Fruit fly (Drosophila melanogaster) whole organism, embryonic: Measurements from ENCODE around the gene goe.

Experiments used
- Abd-B ChIP-seq: fragments of 200-800 bp; sonication (Bioruptor generic); optimal IDR thresholded peaks from 2 replicates; lab custom pipeline; 2018; ENCODE audit warnings: missing biosample characterization, mild to moderate bottlenecking, missing genetic modification characterization, moderate library complexity
- Ada2b ChIP-seq: fragments of 200-800 bp; sonication (Bioruptor generic); IDR thresholded peaks from 2 replicates; pipeline ENCODE4 v1.3.6; 2022; ENCODE audit warnings: missing biosample characterization, missing genetic modification characterization
- Atf6 ChIP-seq: fragments of 200-800 bp; sonication (Bioruptor generic); IDR thresholded peaks from 2 replicates; pipeline ENCODE4 v1.3.6; 2022; ENCODE audit warnings: missing biosample characterization, missing genetic modification characterization
- BEAF-32 ChIP-seq: fragments of 200-800 bp; sonication (Bioruptor generic); optimal IDR thresholded peaks from 3 replicates; lab custom pipeline; 2017; ENCODE audit warnings: missing biosample characterization, missing genetic modification characterization, mild to moderate bottlenecking, moderate library complexity, missing genetic modification reagents
- Bgb ChIP-seq: fragments of 200-800 bp; sonication (Bioruptor generic); IDR thresholded peaks from 2 replicates; pipeline ENCODE4 v1.3.6; 2022; ENCODE audit warnings: missing biosample characterization, missing genetic modification characterization; ENCODE audit not compliant: partially characterized antibody
- CG12942 ChIP-seq: fragments of 200-800 bp; sonication (Bioruptor generic); optimal IDR thresholded peaks from 3 replicates; lab custom pipeline; 2016; ENCODE audit warnings: missing biosample characterization, missing genetic modification characterization
- CG13287 ChIP-seq: fragments of 200-800 bp; sonication (Bioruptor generic); IDR thresholded peaks from 2 replicates; pipeline ENCODE4 v1.3.6; 2022; ENCODE audit warnings: missing biosample characterization, missing genetic modification characterization; ENCODE audit not compliant: partially characterized antibody
- CG13424 ChIP-seq: fragments of 200-800 bp; sonication (Bioruptor generic); optimal IDR thresholded peaks from 2 replicates; lab custom pipeline; 2019; ENCODE audit warnings: missing biosample characterization, mild to moderate bottlenecking, missing genetic modification characterization, moderate library complexity
- CG15601 ChIP-seq: fragments of 200-800 bp; sonication (Bioruptor generic); optimal IDR thresholded peaks from 3 replicates; lab custom pipeline; 2019; ENCODE audit warnings: missing biosample characterization, mild to moderate bottlenecking, missing genetic modification characterization, moderate library complexity
- CG17829 ChIP-seq: fragments of 200-800 bp; optimal IDR thresholded peaks from 2 replicates; lab custom pipeline; 2019; ENCODE audit warnings: missing biosample characterization, mild to moderate bottlenecking, missing genetic modification characterization, moderate library complexity
- CG18619 ChIP-seq: fragments of 200-800 bp; sonication (Bioruptor generic); optimal IDR thresholded peaks from 3 replicates; lab custom pipeline; 2017; ENCODE audit warnings: missing biosample characterization, mild to moderate bottlenecking, missing genetic modification characterization
- CG2712 ChIP-seq: fragments of 200-800 bp; optimal IDR thresholded peaks from 3 replicates; lab custom pipeline; 2019; ENCODE audit warnings: missing biosample characterization, mild to moderate bottlenecking, missing genetic modification characterization, moderate library complexity
- CG30020 ChIP-seq: fragments of 200-800 bp; optimal IDR thresholded peaks from 2 replicates; lab custom pipeline; 2019; ENCODE audit warnings: missing biosample characterization, mild to moderate bottlenecking, missing genetic modification characterization, moderate library complexity
- CG4328 ChIP-seq: fragments of 200-800 bp; sonication (Bioruptor generic); optimal IDR thresholded peaks from 3 replicates; lab custom pipeline; 2017; ENCODE audit warnings: missing biosample characterization, missing genetic modification reagents, missing genetic modification characterization
- CG7271 ChIP-seq: fragments of 200-800 bp; sonication (Bioruptor generic); optimal IDR thresholded peaks from 2 replicates; lab custom pipeline; 2018; ENCODE audit warnings: missing biosample characterization, mild to moderate bottlenecking, missing genetic modification characterization, moderate library complexity
- CG7963 ChIP-seq: fragments of 200-800 bp; sonication (Bioruptor generic); IDR thresholded peaks from 3 replicates; pipeline ENCODE4 v1.3.6; 2022; ENCODE audit warnings: missing biosample characterization, missing genetic modification characterization; ENCODE audit not compliant: partially characterized antibody
- CG8765 ChIP-seq: fragments of 200-800 bp; sonication (Bioruptor generic); IDR thresholded peaks from 2 replicates; pipeline ENCODE4 v1.3.6; 2022; ENCODE audit warnings: missing biosample characterization, missing genetic modification characterization
- CG9727 ChIP-seq: fragments of 200-800 bp; sonication (Bioruptor generic); optimal IDR thresholded peaks from 3 replicates; lab custom pipeline; 2017; ENCODE audit warnings: missing biosample characterization, mild to moderate bottlenecking, missing genetic modification characterization
- Dll ChIP-seq: fragments of 200-800 bp; sonication (Bioruptor generic); IDR thresholded peaks from 4 replicates; pipeline ENCODE4 v1.3.6; 2022; ENCODE audit warnings: missing biosample characterization, missing genetic modification characterization; ENCODE audit not compliant: partially characterized antibody
- Ets97D ChIP-seq: fragments of 200-800 bp; sonication (Bioruptor generic); optimal IDR thresholded peaks from 3 replicates; lab custom pipeline; 2016; ENCODE audit warnings: missing biosample characterization, missing genetic modification characterization
- H2.0 ChIP-seq: fragments of 200-800 bp; sonication (Bioruptor generic); IDR thresholded peaks from 2 replicates; pipeline ENCODE4 v1.3.6; 2022; ENCODE audit warnings: missing biosample characterization, missing genetic modification characterization
- Sin3A ChIP-seq: fragments of >200 bp; optimal IDR thresholded peaks from 2 replicates; lab custom pipeline; 2018
- Sox102F ChIP-seq: fragments of 200-800 bp; sonication (Bioruptor generic); optimal IDR thresholded peaks from 2 replicates; lab custom pipeline; 2018; ENCODE audit warnings: missing biosample characterization, mild to moderate bottlenecking, missing genetic modification characterization, moderate library complexity
- YL-1 ChIP-seq: fragments of 200-800 bp; sonication (Bioruptor generic); optimal IDR thresholded peaks from 3 replicates; lab custom pipeline; 2017; ENCODE audit warnings: missing biosample characterization, mild to moderate bottlenecking, missing genetic modification characterization
- ato ChIP-seq: fragments of 200-800 bp; sonication (Bioruptor generic); IDR thresholded peaks from 2 replicates; pipeline ENCODE4 v1.3.6; 2022; ENCODE audit warnings: missing biosample characterization, missing genetic modification characterization; ENCODE audit not compliant: partially characterized antibody
- bbx ChIP-seq: fragments of 200-800 bp; sonication (Bioruptor generic); IDR thresholded peaks from 2 replicates; pipeline ENCODE4 v1.3.6; 2022; ENCODE audit warnings: missing biosample characterization, missing genetic modification characterization; ENCODE audit not compliant: partially characterized antibody
- chinmo ChIP-seq: fragments of 200-800 bp; sonication (Bioruptor generic); IDR thresholded peaks from 4 replicates; pipeline ENCODE4 v1.3.6; 2022; ENCODE audit warnings: missing biosample characterization, missing genetic modification characterization; ENCODE audit not compliant: partially characterized antibody
- chm ChIP-seq: fragments of 200-800 bp; sonication (Bioruptor generic); IDR thresholded peaks from 2 replicates; pipeline ENCODE4 v1.3.6; 2022; ENCODE audit warnings: missing biosample characterization, missing genetic modification characterization
- cwo ChIP-seq: fragments of 200-800 bp; sonication (Bioruptor generic); optimal IDR thresholded peaks from 3 replicates; lab custom pipeline; 2017; ENCODE audit warnings: missing biosample characterization, missing genetic modification characterization, mild to moderate bottlenecking, moderate library complexity, missing genetic modification reagents
- inv ChIP-seq: fragments of 200-800 bp; sonication (Bioruptor generic); IDR thresholded peaks from 2 replicates; pipeline ENCODE4 v1.3.6; 2022; ENCODE audit warnings: missing biosample characterization, missing genetic modification characterization; ENCODE audit not compliant: partially characterized antibody
- kni ChIP-seq: fragments of 200-800 bp; sonication (Bioruptor generic); optimal IDR thresholded peaks from 3 replicates; lab custom pipeline; 2017; ENCODE audit warnings: mild to moderate bottlenecking, missing biosample characterization, missing genetic modification reagents, missing genetic modification characterization
- lmd ChIP-seq: fragments of 200-800 bp; sonication (Bioruptor generic); IDR thresholded peaks from 2 replicates; pipeline ENCODE4 v1.3.6; 2022; ENCODE audit warnings: missing biosample characterization, missing genetic modification characterization
- nmo ChIP-seq: fragments of 200-800 bp; sonication (Bioruptor generic); optimal IDR thresholded peaks from 2 replicates; lab custom pipeline; 2018; ENCODE audit warnings: missing biosample characterization, mild to moderate bottlenecking, missing genetic modification characterization, moderate library complexity
- pb ChIP-seq: fragments of 200-800 bp; sonication (Bioruptor generic); optimal IDR thresholded peaks from 3 replicates; lab custom pipeline; 2016; ENCODE audit warnings: missing biosample characterization, missing genetic modification characterization
- pho ChIP-seq: fragments of 200-800 bp; sonication (Bioruptor generic); optimal IDR thresholded peaks from 2 replicates; lab custom pipeline; 2016; ENCODE audit warnings: missing biosample characterization, missing genetic modification characterization
- pum ChIP-seq: fragments of 200-800 bp; sonication (Bioruptor generic); optimal IDR thresholded peaks from 2 replicates; lab custom pipeline; 2016; ENCODE audit warnings: missing biosample characterization, missing genetic modification characterization
- ranshi ChIP-seq: fragments of 200-800 bp; sonication (Bioruptor generic); IDR thresholded peaks from 2 replicates; pipeline ENCODE4 v1.3.6; 2022; ENCODE audit warnings: missing biosample characterization, missing genetic modification characterization
- ro ChIP-seq: fragments of 200-800 bp; sonication (Bioruptor generic); IDR thresholded peaks from 2 replicates; pipeline ENCODE4 v1.3.6; 2022; ENCODE audit warnings: missing biosample characterization, missing genetic modification characterization
- row ChIP-seq: fragments of 200-800 bp; sonication (Bioruptor generic); IDR thresholded peaks from 3 replicates; pipeline ENCODE4 v1.3.6; 2022; ENCODE audit warnings: missing biosample characterization, missing genetic modification characterization
- tup ChIP-seq: fragments of 200-800 bp; sonication (Bioruptor generic); optimal IDR thresholded peaks from 2 replicates; lab custom pipeline; 2016; ENCODE audit warnings: missing biosample characterization, mild to moderate bottlenecking, missing genetic modification characterization, moderate library complexity
- wdn ChIP-seq: fragments of 200-800 bp; sonication (Bioruptor generic); IDR thresholded peaks from 2 replicates; pipeline ENCODE4 v1.3.6; 2022; ENCODE audit warnings: missing biosample characterization, missing genetic modification characterization
- yki ChIP-seq: fragments of >200 bp; optimal IDR thresholded peaks from 3 replicates; lab custom pipeline; 2018
- zen ChIP-seq: fragments of 200-800 bp; sonication (Bioruptor generic); optimal IDR thresholded peaks from 3 replicates; lab custom pipeline; 2018; ENCODE audit warnings: missing biosample characterization, mild to moderate bottlenecking, missing genetic modification characterization, moderate library complexity

Gene goe

dm6 chrX:16783743-16784142, 32.0 kb upstream of the goe start, which contains the start of gene mRpL22 (continued):
- TF ChIP-seq pho: no peak
- TF ChIP-seq CG2712: peak; percentile 17
- no peak for TF ChIP-seq Sox102F
- TF ChIP-seq bbx (GFP tag; lab: Robert Waterston, UW): peak; percentile 36; the same call in 1 of the 2 replicates
- TF ChIP-seq zen: no peak
- no peak for TF ChIP-seq ro (GFP tag; lab: Robert Waterston, UW)
- TF ChIP-seq CG17829 (tag; lab: Kevin White, UChicago): no peak
- no peak for TF ChIP-seq Abd-B (GFP tag; lab: Kevin White, UChicago)
- TF ChIP-seq CG7271 (tag; lab: Kevin White, UChicago): no peak
- no peak for TF ChIP-seq H2.0 (GFP tag; lab: Robert Waterston, UW)
- no peak for TF ChIP-seq chm
- TF ChIP-seq pb (GFP tag; lab: Kevin White, UChicago): no peak
- TF ChIP-seq ranshi (GFP tag; lab: Robert Waterston, UW): no peak
- no peak for TF ChIP-seq pum (GFP tag; lab: Kevin White, UChicago)
- peak; percentile 21 for TF ChIP-seq YL-1 (GFP tag; lab: Kevin White, UChicago)
- TF ChIP-seq chinmo (GFP tag; lab: Robert Waterston, UW): no peak
- TF ChIP-seq CG13287 (GFP tag; lab: Robert Waterston, UW): 0 out of 2 replicates have a peak, but pooled peaks have one; percentile 17
- TF ChIP-seq CG8765 (GFP tag; lab: Robert Waterston, UW): no peak
- TF ChIP-seq Sin3A (lab: Kevin White, UChicago): peak; percentile 36
- no peak for TF ChIP-seq CG15601 (tag; lab: Kevin White, UChicago)
- no peak for TF ChIP-seq CG18619 (GFP tag; lab: Kevin White, UChicago)
- no peak for TF ChIP-seq CG7963 (GFP tag; lab: Robert Waterston, UW)
- TF ChIP-seq wdn (GFP tag; lab: Robert Waterston, UW): no peak
- no peak for TF ChIP-seq nmo (GFP tag; lab: Kevin White, UChicago)
- TF ChIP-seq cwo: no peak
- TF ChIP-seq lmd (GFP tag; lab: Robert Waterston, UW): no peak
- peak; percentile 30 for TF ChIP-seq Ets97D
- TF ChIP-seq BEAF-32 (GFP tag; lab: Kevin White, UChicago): peak; percentile 56
- TF ChIP-seq ato (GFP tag; lab: Robert Waterston, UW): no peak
- no peak for TF ChIP-seq yki (lab: Kevin White, UChicago)
- no peak for TF ChIP-seq CG4328 (GFP tag; lab: Kevin White, UChicago)
- TF ChIP-seq tup: no peak
- TF ChIP-seq Dll (GFP tag; lab: Robert Waterston, UW): no peak
- TF ChIP-seq CG13424 (tag; lab: Kevin White, UChicago): no peak
- no peak for TF ChIP-seq inv (GFP tag; lab: Robert Waterston, UW)
- TF ChIP-seq CG9727: no peak
- no peak for TF ChIP-seq CG30020 (tag; lab: Kevin White, UChicago)
- no peak for TF ChIP-seq Ada2b (GFP tag; lab: Robert Waterston, UW)
- TF ChIP-seq Atf6 (GFP tag; lab: Robert Waterston, UW): no peak
- TF ChIP-seq kni (GFP tag; lab: Kevin White, UChicago): no peak
- peak; percentile 32; the same call in 1 of the 2 replicates for TF ChIP-seq Bgb (GFP tag; lab: Robert Waterston, UW)
- no peak for TF ChIP-seq CG12942
- TF ChIP-seq row (GFP tag; lab: Robert Waterston, UW): no peak
